Fruit fly (Drosophila melanogaster) whole organism, adult: ENCODE data around the gene CG34355.
A peak's percentile ranks its signal among the peaks of the same experiment; 100 is the strongest.

Source experiments
- CG11617 ChIP-seq: fragments of 200-800 bp; sonication (Bioruptor generic); optimal IDR thresholded peaks from 2 replicates; lab custom pipeline; 2017; ENCODE audit warnings: mild to moderate bottlenecking, missing biosample characterization, missing genetic modification reagents, missing genetic modification characterization
- CG12768 ChIP-seq: fragments of 200-800 bp; sonication (Bioruptor generic); optimal IDR thresholded peaks from 2 replicates; lab custom pipeline; 2017; ENCODE audit warnings: missing biosample characterization, missing genetic modification characterization, mild to moderate bottlenecking, moderate library complexity, missing genetic modification reagents
- CG14711 ChIP-seq: fragments of 200-800 bp; sonication (Bioruptor generic); optimal IDR thresholded peaks from 2 replicates; lab custom pipeline; 2018; ENCODE audit warnings: missing biosample characterization, mild to moderate bottlenecking, missing genetic modification characterization, moderate library complexity
- CG1620 ChIP-seq: fragments of 200-800 bp; sonication (Bioruptor generic); optimal IDR thresholded peaks from 2 replicates; lab custom pipeline; 2016; ENCODE audit warnings: missing biosample characterization, missing genetic modification characterization
- CG33017 ChIP-seq: fragments of 200-800 bp; sonication (Bioruptor generic); optimal IDR thresholded peaks from 2 replicates; lab custom pipeline; 2018; ENCODE audit warnings: missing biosample characterization, mild to moderate bottlenecking, missing genetic modification characterization, moderate library complexity
- CG5204 ChIP-seq: fragments of 200-800 bp; sonication (Bioruptor generic); optimal IDR thresholded peaks from 2 replicates; lab custom pipeline; 2016; ENCODE audit warnings: missing biosample characterization, missing genetic modification characterization
- CG7045 ChIP-seq: fragments of 200-800 bp; sonication (Bioruptor generic); optimal IDR thresholded peaks from 2 replicates; lab custom pipeline; 2017; ENCODE audit warnings: missing biosample characterization, mild to moderate bottlenecking, missing genetic modification characterization
- CG7101 ChIP-seq: fragments of 200-800 bp; sonication (Bioruptor generic); optimal IDR thresholded peaks from 2 replicates; lab custom pipeline; 2018; ENCODE audit warnings: missing biosample characterization, mild to moderate bottlenecking, missing genetic modification characterization, moderate library complexity
- Clk ChIP-seq: fragments of 200-800 bp; sonication (Bioruptor generic); optimal IDR thresholded peaks from 2 replicates; lab custom pipeline; 2017; ENCODE audit warnings: missing biosample characterization, missing genetic modification characterization
- Crg-1 ChIP-seq: fragments of 200-800 bp; sonication (Bioruptor generic); optimal IDR thresholded peaks from 2 replicates; lab custom pipeline; 2016; ENCODE audit warnings: missing biosample characterization, missing genetic modification characterization
- Hr96 ChIP-seq: fragments of 200-800 bp; sonication (Bioruptor generic); optimal IDR thresholded peaks from 2 replicates; lab custom pipeline; 2016; ENCODE audit warnings: missing biosample characterization, missing genetic modification characterization
- Mnt ChIP-seq: fragments of 200-800 bp; sonication (Bioruptor generic); optimal IDR thresholded peaks from 2 replicates; lab custom pipeline; 2016; ENCODE audit warnings: missing biosample characterization, mild to moderate bottlenecking, missing genetic modification characterization
- bab1 ChIP-seq: fragments of 200-800 bp; sonication (Bioruptor generic); optimal IDR thresholded peaks from 3 replicates; lab custom pipeline; 2019; ENCODE audit warnings: missing biosample characterization, mild to moderate bottlenecking, missing genetic modification characterization, moderate library complexity
- cic ChIP-seq: fragments of 200-800 bp; sonication (Bioruptor generic); optimal IDR thresholded peaks from 2 replicates; lab custom pipeline; 2017; ENCODE audit warnings: missing biosample characterization, mild to moderate bottlenecking, missing genetic modification characterization, moderate library complexity
- cnc ChIP-seq, 2 experiments: fragments of >200 bp; optimal IDR thresholded peaks; 2 replicates each; lab custom pipeline; 2017
- kay ChIP-seq: fragments of 200-800 bp; sonication (Bioruptor generic); peaks from one replicate; lab custom pipeline; 2016; ENCODE audit warnings: missing biosample characterization, missing genetic modification characterization, borderline replicate concordance
- ovo ChIP-seq: fragments of 200-800 bp; sonication (Bioruptor generic); optimal IDR thresholded peaks from 2 replicates; lab custom pipeline; 2016; ENCODE audit warnings: missing biosample characterization, missing genetic modification characterization
- pad ChIP-seq: fragments of 200-800 bp; sonication (Bioruptor generic); optimal IDR thresholded peaks from 3 replicates; lab custom pipeline; 2017; ENCODE audit warnings: missing biosample characterization, missing genetic modification characterization, mild to moderate bottlenecking, moderate library complexity, missing genetic modification reagents
- tj ChIP-seq: fragments of 200-800 bp; sonication (Bioruptor generic); optimal IDR thresholded peaks from 3 replicates; lab custom pipeline; 2017; ENCODE audit warnings: missing biosample characterization, mild to moderate bottlenecking, missing genetic modification characterization, moderate library complexity
- toe ChIP-seq: fragments of 200-800 bp; sonication (Bioruptor generic); optimal IDR thresholded peaks from 2 replicates; lab custom pipeline; 2016; ENCODE audit warnings: missing biosample characterization, missing genetic modification characterization

Gene CG34355

DNA sequence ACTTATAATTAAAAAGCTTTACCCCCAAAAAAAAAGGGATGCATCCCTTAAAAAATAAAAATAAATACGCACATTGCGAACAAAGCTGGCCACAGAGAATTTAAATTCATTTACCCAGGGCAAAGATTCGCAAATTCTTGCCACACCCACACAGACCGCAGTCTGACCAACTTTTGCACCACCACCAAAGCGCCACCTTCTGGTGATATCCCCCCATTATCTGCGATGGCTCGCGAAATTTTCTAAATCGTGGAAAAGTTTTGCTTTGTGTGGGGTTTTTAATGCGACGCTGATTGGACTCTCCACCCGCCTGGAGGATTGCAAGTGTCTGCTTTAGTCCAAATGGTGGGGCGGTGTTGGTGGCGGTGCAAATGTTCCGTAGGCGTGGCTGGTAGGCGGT is 96.4 kb downstream of the CG34355 start:
- TF ChIP-seq Clk (GFP tag; lab: Kevin White, UChicago): no peak
- TF ChIP-seq kay (GFP tag; lab: Kevin White, UChicago): no peak
- no peak for TF ChIP-seq tj (GFP tag; lab: Kevin White, UChicago)
- TF ChIP-seq CG14711: no peak
- TF ChIP-seq bab1 (GFP tag; lab: Kevin White, UChicago): no peak
- TF ChIP-seq CG11617 (GFP tag; lab: Kevin White, UChicago): no peak
- no peak for TF ChIP-seq toe (GFP tag; lab: Kevin White, UChicago)
- TF ChIP-seq CG1620 (GFP tag; lab: Kevin White, UChicago): no peak
- TF ChIP-seq CG12768 (GFP tag; lab: Kevin White, UChicago): no peak
- TF ChIP-seq Mnt (GFP tag; lab: Kevin White, UChicago): no peak
- TF ChIP-seq cnc (optimal IDR thresholded peaks at IDR 0.05; lab: Kevin White, UChicago): no peak
- TF ChIP-seq Hr96 (GFP tag; lab: Kevin White, UChicago): no peak
- TF ChIP-seq CG7045 (GFP tag; lab: Kevin White, UChicago): no peak
- no peak for TF ChIP-seq pad
- no peak for TF ChIP-seq CG5204
- TF ChIP-seq cic (GFP tag; lab: Kevin White, UChicago): no peak
- no peak for TF ChIP-seq Crg-1 (GFP tag; lab: Kevin White, UChicago)

DNA sequence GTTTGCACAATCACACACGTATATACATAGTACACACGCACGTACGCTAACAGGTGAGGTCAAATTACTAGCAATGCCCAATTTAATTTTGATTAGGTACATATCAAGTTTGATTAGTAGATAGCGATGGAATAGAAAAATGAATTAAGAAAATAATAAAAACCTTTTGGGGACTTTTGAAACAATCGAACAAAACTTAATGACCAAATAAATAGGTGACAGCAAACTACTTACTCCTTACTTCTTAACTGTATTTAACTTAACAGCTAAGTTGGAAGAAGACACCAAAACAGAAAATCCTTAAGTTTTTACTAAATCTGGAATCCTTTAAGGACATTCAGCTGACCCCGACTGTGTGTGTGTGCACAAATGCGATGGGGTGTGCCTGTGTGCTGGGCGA is 98.4 kb downstream of the CG34355 start:
- TF ChIP-seq tj (GFP tag; lab: Kevin White, UChicago): no peak
- TF ChIP-seq ovo: no peak
- no peak for TF ChIP-seq toe (GFP tag; lab: Kevin White, UChicago)
- no peak for TF ChIP-seq cic (GFP tag; lab: Kevin White, UChicago)
- no peak for TF ChIP-seq kay (GFP tag; lab: Kevin White, UChicago)
- TF ChIP-seq CG12768 (GFP tag; lab: Kevin White, UChicago): peak; percentile 19
- no peak for TF ChIP-seq bab1 (GFP tag; lab: Kevin White, UChicago)
- TF ChIP-seq Crg-1 (GFP tag; lab: Kevin White, UChicago): no peak
- no peak for TF ChIP-seq Clk (GFP tag; lab: Kevin White, UChicago)
- TF ChIP-seq CG11617 (GFP tag; lab: Kevin White, UChicago): no peak
- TF ChIP-seq CG33017: peak; percentile 26
- TF ChIP-seq CG7045 (GFP tag; lab: Kevin White, UChicago): peak; percentile 27
- no peak for TF ChIP-seq CG1620 (GFP tag; lab: Kevin White, UChicago)
- TF ChIP-seq CG5204: peak; percentile 17
- no peak for TF ChIP-seq cnc (optimal IDR thresholded peaks at IDR 0.05; lab: Kevin White, UChicago)
- no peak for TF ChIP-seq CG14711

DNA sequence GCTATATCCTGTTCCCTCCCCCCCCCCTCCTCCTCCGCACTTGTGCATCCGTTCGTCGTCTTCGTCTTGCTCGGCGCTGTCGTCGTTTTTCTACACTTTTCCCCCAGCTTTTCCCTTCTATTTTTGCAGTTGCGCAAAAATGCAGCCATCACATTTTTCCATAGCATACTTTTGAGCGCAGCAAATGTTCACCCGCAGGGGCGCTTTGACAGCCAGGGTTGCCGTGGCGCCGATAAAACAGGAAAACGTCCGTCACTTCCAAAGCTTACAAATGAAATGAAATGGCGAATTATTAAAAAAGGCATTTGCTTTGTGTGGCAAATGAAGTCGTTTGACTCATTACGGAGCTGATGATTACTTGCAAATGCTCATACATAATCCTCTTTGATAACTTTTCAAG is 98.9 kb downstream of the CG34355 start:
- peak; percentile 73 for TF ChIP-seq CG14711
- TF ChIP-seq CG1620 (GFP tag; lab: Kevin White, UChicago): no peak

DNA sequence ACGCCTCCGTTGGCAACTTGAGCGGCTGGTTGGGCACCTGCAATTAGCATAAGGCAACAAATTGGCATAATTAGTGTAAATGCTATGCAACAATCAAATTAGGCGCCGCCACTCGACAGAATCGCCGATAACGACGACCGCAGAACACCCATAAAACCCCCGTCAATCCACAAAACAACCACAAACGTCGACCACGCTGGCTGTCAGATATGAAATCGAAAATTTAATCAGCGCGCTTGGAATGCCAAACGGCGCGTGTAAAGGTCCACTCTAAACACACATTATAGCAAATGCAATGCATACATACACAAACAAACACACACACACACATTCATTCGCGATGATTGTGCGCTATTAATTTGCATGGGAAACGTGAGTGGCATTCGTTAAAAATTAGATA is 99.8 kb downstream of the CG34355 start:
- no peak for TF ChIP-seq Mnt (GFP tag; lab: Kevin White, UChicago)
- TF ChIP-seq Clk (GFP tag; lab: Kevin White, UChicago): no peak
- TF ChIP-seq cnc (optimal IDR thresholded peaks at IDR 0.05; lab: Kevin White, UChicago): no peak
- no peak for TF ChIP-seq Hr96 (GFP tag; lab: Kevin White, UChicago)
- no peak for TF ChIP-seq toe (GFP tag; lab: Kevin White, UChicago)
- TF ChIP-seq CG5204: no peak
- no peak for TF ChIP-seq CG7101 (tag; lab: Kevin White, UChicago)
- TF ChIP-seq kay (GFP tag; lab: Kevin White, UChicago): no peak
- TF ChIP-seq CG14711: no peak
